Fruit fly (Drosophila melanogaster) whole organism, embryonic: ENCODE data around the gene CG15740.
A peak's percentile ranks its signal among the peaks of the same experiment; 100 is the strongest.

Source experiments
- ATbp ChIP-seq: fragments of 200-800 bp; sonication (Bioruptor generic); optimal IDR thresholded peaks from 2 replicates; lab custom pipeline; 2017; ENCODE audit warnings: missing biosample characterization, mild to moderate bottlenecking, missing genetic modification characterization, missing genetic modification reagents
- BEAF-32 ChIP-seq: fragments of 200-800 bp; sonication (Bioruptor generic); optimal IDR thresholded peaks from 3 replicates; lab custom pipeline; 2017; ENCODE audit warnings: missing biosample characterization, missing genetic modification characterization, mild to moderate bottlenecking, moderate library complexity, missing genetic modification reagents
- CG10147 ChIP-seq: fragments of 200-800 bp; sonication (Bioruptor generic); optimal IDR thresholded peaks from 2 replicates; lab custom pipeline; 2019; ENCODE audit warnings: missing biosample characterization, mild to moderate bottlenecking, missing genetic modification characterization, moderate library complexity
- CG10274 ChIP-seq: fragments of 200-800 bp; sonication (Bioruptor generic); optimal IDR thresholded peaks from 3 replicates; lab custom pipeline; 2017; ENCODE audit warnings: missing biosample characterization, mild to moderate bottlenecking, missing genetic modification characterization
- CG10979 ChIP-seq: fragments of 200-800 bp; sonication (Bioruptor generic); optimal IDR thresholded peaks from 2 replicates; lab custom pipeline; 2018; ENCODE audit warnings: missing biosample characterization, mild to moderate bottlenecking, missing genetic modification characterization, moderate library complexity
- CG11093 ChIP-seq: fragments of 200-800 bp; sonication (Bioruptor generic); IDR thresholded peaks from 3 replicates; pipeline ENCODE4 v1.3.6; 2022; ENCODE audit warnings: missing biosample characterization, missing genetic modification characterization
- CG14441 ChIP-seq: fragments of 200-800 bp; sonication (Bioruptor generic); IDR thresholded peaks from 2 replicates; pipeline ENCODE4 v1.3.6; 2022; ENCODE audit warnings: missing biosample characterization, missing genetic modification characterization
- CG2199 ChIP-seq: fragments of 200-800 bp; sonication (Bioruptor generic); IDR thresholded peaks from 3 replicates; pipeline ENCODE4 v1.3.6; 2022; ENCODE audit warnings: missing biosample characterization, missing genetic modification characterization
- CG32532 ChIP-seq: fragments of 200-800 bp; sonication (Bioruptor generic); IDR thresholded peaks from 2 replicates; pipeline ENCODE4 v1.3.6; 2022; ENCODE audit warnings: missing biosample characterization, missing genetic modification characterization
- CG34422 ChIP-seq: fragments of 200-800 bp; sonication (Bioruptor generic); IDR thresholded peaks from 3 replicates; pipeline ENCODE4 v1.3.6; 2022; ENCODE audit warnings: missing biosample characterization, missing genetic modification characterization
- CG6791 ChIP-seq: fragments of 200-800 bp; sonication (Bioruptor generic); IDR thresholded peaks from 3 replicates; pipeline ENCODE4 v1.3.6; 2022; ENCODE audit warnings: missing biosample characterization, missing genetic modification characterization; ENCODE audit not compliant: partially characterized antibody
- CG8281 ChIP-seq: fragments of 200-800 bp; sonication (Bioruptor generic); optimal IDR thresholded peaks from 2 replicates; lab custom pipeline; 2018; ENCODE audit warnings: missing biosample characterization, mild to moderate bottlenecking, missing genetic modification characterization, moderate library complexity
- CG8478 ChIP-seq: fragments of >200 bp; optimal IDR thresholded peaks from 2 replicates; lab custom pipeline; 2018
- CG9215 ChIP-seq: fragments of 200-800 bp; sonication (Bioruptor generic); IDR thresholded peaks from 2 replicates; pipeline ENCODE4 v1.3.6; 2022; ENCODE audit warnings: missing biosample characterization, missing genetic modification characterization
- CoRest ChIP-seq: fragments of 200-800 bp; sonication (Bioruptor generic); optimal IDR thresholded peaks from 3 replicates; lab custom pipeline; 2018; ENCODE audit warnings: missing biosample characterization, mild to moderate bottlenecking, missing genetic modification characterization, moderate library complexity
- D19A ChIP-seq: fragments of 200-800 bp; optimal IDR thresholded peaks from 3 replicates; lab custom pipeline; 2019; ENCODE audit warnings: missing biosample characterization, mild to moderate bottlenecking, missing genetic modification characterization, moderate library complexity
- Dp ChIP-seq: fragments of 200-800 bp; sonication (Bioruptor generic); optimal IDR thresholded peaks from 2 replicates; lab custom pipeline; 2018; ENCODE audit warnings: missing biosample characterization, mild to moderate bottlenecking, missing genetic modification characterization, moderate library complexity
- Eip74EF ChIP-seq, 2 experiments: fragments of 200-800 bp in 1 of 2; fragments of >200 bp in 1 of 2; sonication (Bioruptor generic) in 1 of 2; optimal IDR thresholded peaks; 2 replicates each; lab custom pipeline; 2017 to 2019; ENCODE audit warnings: missing biosample characterization in 2 of 2, missing genetic modification characterization in 2 of 2, mild to moderate bottlenecking in 1 of 2, moderate library complexity in 1 of 2
- H15 ChIP-seq: fragments of 200-800 bp; sonication (Bioruptor generic); IDR thresholded peaks from 3 replicates; pipeline ENCODE4 v1.3.6; 2022; ENCODE audit warnings: missing biosample characterization, missing genetic modification characterization
- Lhr ChIP-seq: fragments of 200-800 bp; sonication (Bioruptor generic); optimal IDR thresholded peaks from 3 replicates; lab custom pipeline; 2017; ENCODE audit warnings: mild to moderate bottlenecking, missing biosample characterization, missing genetic modification reagents, missing genetic modification characterization
- Mad ChIP-seq: fragments of 200-800 bp; sonication (Bioruptor generic); optimal IDR thresholded peaks from 2 replicates; lab custom pipeline; 2016; ENCODE audit warnings: missing biosample characterization, missing genetic modification characterization
- Mes4 ChIP-seq: fragments of 200-800 bp; sonication (Bioruptor generic); optimal IDR thresholded peaks from 2 replicates; lab custom pipeline; 2016; ENCODE audit warnings: missing biosample characterization, missing genetic modification characterization
- NK7.1 ChIP-seq: fragments of 200-800 bp; sonication (Bioruptor generic); optimal IDR thresholded peaks from 3 replicates; lab custom pipeline; 2016; ENCODE audit warnings: missing biosample characterization, missing genetic modification characterization
- Poxn ChIP-seq: fragments of 200-800 bp; sonication (Bioruptor generic); IDR thresholded peaks from 2 replicates; pipeline ENCODE4 v1.3.6; 2022; ENCODE audit warnings: missing biosample characterization, missing genetic modification characterization
- Xbp1 ChIP-seq: fragments of 200-800 bp; sonication (Bioruptor generic); optimal IDR thresholded peaks from 3 replicates; lab custom pipeline; 2016; ENCODE audit warnings: missing biosample characterization, mild to moderate bottlenecking, missing genetic modification characterization
- YL-1 ChIP-seq: fragments of 200-800 bp; sonication (Bioruptor generic); optimal IDR thresholded peaks from 3 replicates; lab custom pipeline; 2017; ENCODE audit warnings: missing biosample characterization, mild to moderate bottlenecking, missing genetic modification characterization
- ato ChIP-seq: fragments of 200-800 bp; sonication (Bioruptor generic); IDR thresholded peaks from 2 replicates; pipeline ENCODE4 v1.3.6; 2022; ENCODE audit warnings: missing biosample characterization, missing genetic modification characterization; ENCODE audit not compliant: partially characterized antibody
- bigmax ChIP-seq: fragments of 200-800 bp; sonication (Bioruptor generic); optimal IDR thresholded peaks from 2 replicates; lab custom pipeline; 2018; ENCODE audit warnings: missing biosample characterization, mild to moderate bottlenecking, missing genetic modification characterization
- caup ChIP-seq: fragments of 200-800 bp; sonication (Bioruptor generic); optimal IDR thresholded peaks from 3 replicates; lab custom pipeline; 2017; ENCODE audit warnings: missing biosample characterization, mild to moderate bottlenecking, missing genetic modification characterization, moderate library complexity; ENCODE audit not compliant: severe bottlenecking
- exex ChIP-seq: fragments of 200-800 bp; sonication (Bioruptor generic); optimal IDR thresholded peaks from 4 replicates; lab custom pipeline; 2018; ENCODE audit warnings: missing biosample characterization, mild to moderate bottlenecking, missing genetic modification characterization, moderate library complexity
- grn ChIP-seq: fragments of 200-800 bp; sonication (Bioruptor generic); optimal IDR thresholded peaks from 3 replicates; lab custom pipeline; 2017; ENCODE audit warnings: missing biosample characterization, missing genetic modification characterization
- kay ChIP-seq: fragments of 200-800 bp; sonication (Bioruptor generic); optimal IDR thresholded peaks from 2 replicates; lab custom pipeline; 2016; ENCODE audit warnings: missing biosample characterization, missing genetic modification characterization
- mirr ChIP-seq: fragments of 200-800 bp; sonication (Bioruptor generic); optimal IDR thresholded peaks from 3 replicates; lab custom pipeline; 2018; ENCODE audit warnings: missing biosample characterization, mild to moderate bottlenecking, missing genetic modification characterization
- nau ChIP-seq: fragments of 200-800 bp; sonication (Bioruptor generic); optimal IDR thresholded peaks from 3 replicates; lab custom pipeline; 2017; ENCODE audit warnings: missing biosample characterization, mild to moderate bottlenecking, missing genetic modification characterization, missing genetic modification reagents
- pnt ChIP-seq: fragments of 200-800 bp; sonication (Bioruptor generic); optimal IDR thresholded peaks from 3 replicates; lab custom pipeline; 2016; ENCODE audit warnings: missing biosample characterization, missing genetic modification characterization
- rib ChIP-seq: fragments of 200-800 bp; sonication (Bioruptor generic); IDR thresholded peaks from 2 replicates; pipeline ENCODE4 v1.3.6; 2022; ENCODE audit warnings: missing biosample characterization, missing genetic modification characterization
- sens-2 ChIP-seq: fragments of 200-800 bp; sonication (Bioruptor generic); IDR thresholded peaks from 2 replicates; pipeline ENCODE4 v1.3.6; 2022; ENCODE audit warnings: missing biosample characterization, missing genetic modification characterization
- sob ChIP-seq: fragments of 200-800 bp; sonication (Bioruptor generic); IDR thresholded peaks from 2 replicates; pipeline ENCODE4 v1.3.6; 2022; ENCODE audit warnings: missing biosample characterization, missing genetic modification characterization
- wek ChIP-seq: fragments of 200-800 bp; sonication (Bioruptor generic); optimal IDR thresholded peaks from 3 replicates; lab custom pipeline; 2018; ENCODE audit warnings: missing biosample characterization, mild to moderate bottlenecking, missing genetic modification characterization, moderate library complexity
- wor ChIP-seq: fragments of 200-800 bp; sonication (Bioruptor generic); IDR thresholded peaks from 2 replicates; pipeline ENCODE4 v1.3.6; 2022; ENCODE audit warnings: missing biosample characterization, missing genetic modification characterization
- yki ChIP-seq: fragments of >200 bp; optimal IDR thresholded peaks from 3 replicates; lab custom pipeline; 2018

The CG15740 gene

DNA sequence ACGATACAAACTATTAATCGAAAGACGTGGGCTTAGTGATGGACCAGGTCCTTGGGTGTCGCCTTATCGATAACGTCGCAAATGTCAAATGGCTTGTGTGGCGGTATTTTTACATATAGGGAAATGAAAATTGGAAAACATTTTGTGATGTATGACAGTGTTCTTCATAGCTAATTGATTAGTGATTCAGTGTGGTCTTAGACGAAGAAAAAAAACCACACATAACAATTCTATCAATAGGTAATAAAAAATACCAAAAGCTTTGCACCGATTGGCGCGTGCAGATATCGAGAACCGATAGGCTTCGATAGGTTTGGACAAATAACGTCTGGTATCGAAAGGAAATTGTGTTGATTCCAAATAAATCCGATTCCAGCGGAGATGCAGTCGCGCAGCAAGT, 23.0 kb upstream of the CG15740 start, which contains the start of the genes Nrd1 and CG1847 (continued):
- TF ChIP-seq wor (GFP tag; lab: Robert Waterston, UW) (no peak), CG11093 (GFP tag; lab: Robert Waterston, UW) (no peak), CG6791 (GFP tag; lab: Robert Waterston, UW) (peak; percentile 78), Poxn (no peak), sens-2 (GFP tag; lab: Robert Waterston, UW) (no peak), CG8281 (tag; lab: Kevin White, UChicago) (no peak), sob (GFP tag; lab: Robert Waterston, UW) (no peak), NK7.1 (GFP tag; lab: Kevin White, UChicago) (no peak), mirr (GFP tag; lab: Kevin White, UChicago) (no peak), nau (no peak), CG10274 (GFP tag; lab: Kevin White, UChicago) (no peak), kay (GFP tag; lab: Kevin White, UChicago) (no peak), Mes4 (GFP tag; lab: Kevin White, UChicago) (no peak), ATbp (GFP tag; lab: Kevin White, UChicago) (no peak), yki (lab: Kevin White, UChicago) (no peak), Dp (peak; percentile 46), Lhr (GFP tag; lab: Kevin White, UChicago) (no peak), CG34422 (GFP tag; lab: Robert Waterston, UW) (peak; percentile 13; the same call in 1 of the 3 replicates), rib (no peak), bigmax (GFP tag; lab: Kevin White, UChicago) (no peak), H15 (GFP tag; lab: Robert Waterston, UW) (no peak), CG9215 (no peak), BEAF-32 (GFP tag; lab: Kevin White, UChicago) (peak; percentile 72), CoRest (tag; lab: Kevin White, UChicago) (no peak), Xbp1 (no peak), CG10979 (no peak), ato (peak; percentile 65), wek (GFP tag; lab: Kevin White, UChicago) (no peak), CG8478 (lab: Kevin White, UChicago) (no peak), Eip74EF (GFP tag; optimal IDR thresholded peaks at IDR 0.05; lab: Kevin White, UChicago) (no peak)

DNA sequence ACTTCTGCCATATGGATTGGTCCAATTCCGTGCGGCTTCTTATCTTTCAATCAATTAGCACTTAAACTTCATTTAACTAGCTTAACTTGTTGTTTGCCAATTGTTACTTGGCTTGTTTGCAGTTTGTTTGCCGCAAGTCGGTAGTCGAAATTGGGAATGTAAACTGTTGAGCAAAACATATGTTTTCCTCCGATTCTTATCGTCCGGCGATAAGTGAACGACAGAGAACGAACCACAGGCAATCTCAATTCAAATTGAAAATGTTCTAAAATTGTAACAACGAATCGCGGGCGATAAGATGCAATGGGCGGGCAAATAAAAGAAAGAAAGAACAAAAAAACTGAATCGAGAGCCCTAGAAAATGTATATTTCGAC, 12.5 kb upstream of the CG15740 start:
- TF ChIP-seq D19A (tag; lab: Kevin White, UChicago) (no peak), exex (peak; percentile 51), caup (GFP tag; lab: Kevin White, UChicago) (peak; percentile 59), grn (GFP tag; lab: Kevin White, UChicago) (peak; percentile 62), CG10147 (GFP tag; lab: Kevin White, UChicago) (no peak), CG32532 (no peak), Mad (no peak), pnt (no peak), CG14441 (GFP tag; lab: Robert Waterston, UW) (no peak), YL-1 (GFP tag; lab: Kevin White, UChicago) (no peak), mirr (GFP tag; lab: Kevin White, UChicago) (peak; percentile 68), CG2199 (GFP tag; lab: Robert Waterston, UW) (0 out of 3 replicates have a peak, but pooled peaks have one; percentile 21)
